Fruit fly (Drosophila melanogaster) whole organism: ENCODE data around the gene Gbeta76C.

Experiments used
- CG8478 ChIP-seq: fragments of >200 bp; optimal IDR thresholded peaks from 2 replicates; lab custom pipeline; 2018; ENCODE audit warnings: inconsistent platforms
- Dll ChIP-seq: fragments of >200 bp; optimal IDR thresholded peaks from 2 replicates; lab custom pipeline; 2017
- EcR ChIP-seq, 2 experiments: fragments of >200 bp; optimal IDR thresholded peaks; 2 replicates each; lab custom pipeline; 2017; ENCODE audit warnings: missing biosample characterization in 2 of 2, missing genetic modification characterization in 2 of 2, missing genetic modification reagents in 2 of 2
- pan ChIP-seq: fragments of >200 bp; optimal IDR thresholded peaks from 2 replicates; lab custom pipeline; 2017
- psq ChIP-seq: fragments of >200 bp; optimal IDR thresholded peaks from 2 replicates; lab custom pipeline; 2017
- usp ChIP-seq: fragments of >200 bp; optimal IDR thresholded peaks from 2 replicates; lab custom pipeline; 2017; ENCODE audit warnings: missing biosample characterization, missing genetic modification characterization, mixed read lengths

The Gbeta76C gene

DNA sequence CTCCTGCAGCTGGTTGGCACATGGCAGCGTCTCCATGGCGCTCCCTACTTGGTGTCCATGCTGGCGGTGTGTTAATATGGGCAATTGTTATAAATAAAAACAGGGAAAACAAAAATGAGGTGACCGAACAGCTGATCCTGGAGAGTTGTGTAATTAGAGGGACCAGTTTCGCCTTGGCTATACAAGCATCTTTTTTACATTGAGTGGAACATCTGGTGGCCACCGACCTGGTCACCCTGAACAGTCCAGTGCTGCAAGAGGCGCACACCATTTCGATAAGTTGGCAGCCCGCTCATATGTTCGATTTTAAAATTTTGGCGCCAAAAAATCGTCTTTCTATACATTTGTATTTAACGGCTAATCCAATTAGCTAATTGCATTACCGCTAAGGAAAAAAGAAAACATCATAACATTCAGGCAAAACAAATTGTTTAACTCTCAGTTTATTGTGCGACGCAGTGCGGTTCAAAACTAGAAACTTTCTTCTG lies at the start of gene Gbeta76C, which contains the start of gene CG8765:
Gene Gbeta76C, plus strand, starts transcription at position 438 of the 488 bp plus-strand sequence.
Gene CG8765, minus strand, starts transcription at position 154 of the 488 bp plus-strand sequence.
- no peak for TF ChIP-seq usp (GFP tag; lab: Kevin White, UChicago)
- no peak for TF ChIP-seq CG8478 (lab: Kevin White, UChicago)
- TF ChIP-seq psq (lab: Kevin White, UChicago), result no peak
- no peak for TF ChIP-seq Dll (lab: Kevin White, UChicago)
- TF ChIP-seq EcR (GFP tag; optimal IDR thresholded peaks at IDR 0.05; lab: Kevin White, UChicago), result no peak
- TF ChIP-seq pan (lab: Kevin White, UChicago), result no peak

DNA sequence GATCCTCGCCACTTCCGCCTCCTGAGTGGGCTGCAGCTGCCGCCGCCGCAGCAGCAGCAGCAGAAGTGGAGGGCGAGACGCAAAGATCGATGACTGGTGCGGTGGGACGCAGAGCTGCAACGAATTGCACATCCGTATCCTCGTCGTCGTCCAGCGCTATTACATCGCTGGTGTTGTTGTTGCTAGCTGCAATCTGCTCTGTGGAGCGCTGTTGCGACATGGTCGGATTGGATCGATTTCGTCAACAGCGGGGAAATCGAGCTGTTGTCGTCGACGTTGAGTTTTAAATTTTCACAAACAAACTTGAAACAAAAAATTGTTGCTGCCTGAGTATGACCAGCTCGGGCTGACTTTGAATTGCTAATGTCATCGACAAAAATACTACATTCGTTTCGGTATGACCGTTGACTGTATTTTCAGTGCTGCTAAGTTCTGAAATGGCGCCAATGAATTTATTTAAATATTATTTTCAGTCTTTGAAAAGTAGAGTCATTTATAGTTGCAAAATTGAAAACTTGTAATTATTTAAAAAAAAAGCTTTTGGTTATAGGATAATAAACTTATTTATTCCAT lies 44.9 kb upstream of the Gbeta76C start, which contains the start of gene Rnf146:
Gene Rnf146, minus strand, starts transcription at position 369 of the 573 bp plus-strand sequence.
- TF ChIP-seq pan (lab: Kevin White, UChicago) (no peak), psq (lab: Kevin White, UChicago) (no peak)

- TF ChIP-seq usp (GFP tag; lab: Kevin White, UChicago) (no peak), Dll (lab: Kevin White, UChicago) (no peak), psq (lab: Kevin White, UChicago) (no peak), EcR (GFP tag; optimal IDR thresholded peaks at IDR 0.05; lab: Kevin White, UChicago) (no peak), pan (lab: Kevin White, UChicago) (no peak), CG8478 (lab: Kevin White, UChicago) (no peak)
Observed at dm6 chr3L:19646292-19646691, 41.1 kb upstream of the Gbeta76C start.

- TF ChIP-seq CG8478 (lab: Kevin White, UChicago) (no peak), Dll (lab: Kevin White, UChicago) (no peak), usp (GFP tag; lab: Kevin White, UChicago) (no peak), psq (lab: Kevin White, UChicago) (no peak), EcR (GFP tag; optimal IDR thresholded peaks at IDR 0.05; lab: Kevin White, UChicago) (no peak), pan (lab: Kevin White, UChicago) (no peak)
Observed at dm6 chr3L:19648648-19649047, 38.8 kb upstream of the Gbeta76C start.

DNA sequence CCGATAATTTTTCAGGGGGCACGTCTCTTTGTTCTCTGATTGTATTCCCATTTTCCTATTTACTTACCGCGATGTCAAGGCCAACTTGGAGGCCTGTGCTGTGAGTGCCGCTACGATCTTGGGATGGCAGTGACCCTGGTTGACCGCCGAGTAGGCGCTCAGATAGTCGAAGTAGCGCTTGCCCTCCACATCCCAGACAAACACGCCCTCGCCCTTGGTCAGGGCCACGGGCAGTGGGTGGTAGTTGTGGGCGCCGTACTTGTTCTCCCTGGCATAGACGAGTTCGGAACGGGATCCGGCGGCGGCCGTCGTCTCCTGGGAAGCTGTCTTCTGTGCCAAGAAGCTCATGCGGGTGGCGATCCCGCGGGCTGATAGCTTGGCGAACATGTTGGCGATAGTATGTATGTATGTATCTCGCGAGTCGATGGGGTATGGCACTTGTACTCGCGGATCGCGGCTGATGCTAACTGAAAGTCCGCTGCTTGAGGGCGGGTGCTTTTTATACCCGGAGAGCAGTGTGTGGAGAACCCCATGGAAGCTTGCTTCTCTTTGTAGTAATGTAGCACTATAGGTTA lies 38.0 kb upstream of the Gbeta76C start, which contains the start of gene Oat:
Gene Oat, minus strand, starts transcription at position 478 of the 575 bp plus-strand sequence.
- TF ChIP-seq EcR (GFP tag; optimal IDR thresholded peaks at IDR 0.05; lab: Kevin White, UChicago), result no peak
- no peak for TF ChIP-seq pan (lab: Kevin White, UChicago)
- TF ChIP-seq psq (lab: Kevin White, UChicago), result no peak
- no peak for TF ChIP-seq Dll (lab: Kevin White, UChicago)
- no peak for TF ChIP-seq CG8478 (lab: Kevin White, UChicago)
- TF ChIP-seq usp (GFP tag; lab: Kevin White, UChicago), result no peak

DNA sequence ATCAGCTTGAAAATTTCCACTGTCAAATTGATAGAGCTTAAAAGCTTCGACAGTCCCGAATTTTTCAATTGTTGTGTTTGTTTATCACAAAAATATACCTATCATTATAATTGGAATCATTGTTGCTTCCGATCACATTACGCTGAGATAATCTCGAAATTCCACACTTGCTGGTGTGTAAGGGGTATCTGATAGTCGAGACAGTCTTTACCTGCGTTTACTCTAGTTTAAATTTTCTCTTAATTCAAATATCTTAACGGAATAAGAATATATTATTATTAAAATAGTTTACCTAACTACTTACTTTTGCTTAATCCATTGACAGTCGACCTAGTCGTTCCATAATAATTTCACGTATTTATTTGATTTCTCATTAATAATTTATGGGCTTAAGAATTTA lies 37.3 kb upstream of the Gbeta76C start:
- TF ChIP-seq pan (lab: Kevin White, UChicago), result peak; percentile 68
- TF ChIP-seq usp (GFP tag; lab: Kevin White, UChicago), result no peak

DNA sequence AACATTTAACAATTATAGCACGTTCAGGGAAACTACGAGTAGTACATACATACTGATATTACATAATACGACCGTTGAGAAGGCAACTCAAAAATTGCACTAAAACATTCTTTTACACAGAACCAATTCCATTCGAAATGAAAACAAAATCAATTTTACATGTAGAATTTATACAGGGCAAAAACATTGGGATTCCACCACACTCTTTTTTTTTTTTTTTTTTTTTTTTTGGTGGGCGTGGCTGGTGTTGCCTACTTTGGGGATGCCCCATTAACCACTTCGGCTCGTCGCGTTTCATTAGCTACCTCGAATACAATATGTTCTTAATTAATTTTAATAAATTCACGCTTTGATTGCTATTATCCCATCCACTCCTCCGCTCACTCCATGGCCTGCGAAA lies 36.8 kb upstream of the Gbeta76C start:
- TF ChIP-seq Dll (lab: Kevin White, UChicago) (no peak), pan (lab: Kevin White, UChicago) (no peak), usp (GFP tag; lab: Kevin White, UChicago) (no peak), psq (lab: Kevin White, UChicago) (no peak), EcR (GFP tag; optimal IDR thresholded peaks at IDR 0.05; lab: Kevin White, UChicago) (no peak), CG8478 (lab: Kevin White, UChicago) (no peak)

DNA sequence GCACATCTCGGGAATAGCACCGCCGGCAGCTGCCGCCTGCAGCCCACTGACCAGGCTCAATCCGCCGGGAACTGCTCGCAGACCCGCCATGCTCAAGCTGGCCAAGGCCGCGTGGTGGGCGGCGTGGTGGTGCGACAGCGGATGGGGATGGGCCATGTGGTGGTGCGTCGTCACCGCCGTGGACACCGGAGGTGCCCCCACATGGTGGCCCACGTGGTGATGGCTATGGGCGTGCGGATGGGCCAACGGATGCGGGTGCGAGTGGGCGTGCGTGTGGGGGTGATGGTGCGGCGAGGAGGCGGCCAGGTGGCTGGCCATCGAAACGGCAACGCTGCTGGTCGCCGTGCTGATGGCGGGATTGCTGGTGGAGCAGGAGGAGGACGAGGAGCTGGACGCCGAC lies 34.0 kb upstream of the Gbeta76C start:
- TF ChIP-seq CG8478 (lab: Kevin White, UChicago) (no peak), Dll (lab: Kevin White, UChicago) (no peak), usp (GFP tag; lab: Kevin White, UChicago) (no peak), psq (lab: Kevin White, UChicago) (no peak)

DNA sequence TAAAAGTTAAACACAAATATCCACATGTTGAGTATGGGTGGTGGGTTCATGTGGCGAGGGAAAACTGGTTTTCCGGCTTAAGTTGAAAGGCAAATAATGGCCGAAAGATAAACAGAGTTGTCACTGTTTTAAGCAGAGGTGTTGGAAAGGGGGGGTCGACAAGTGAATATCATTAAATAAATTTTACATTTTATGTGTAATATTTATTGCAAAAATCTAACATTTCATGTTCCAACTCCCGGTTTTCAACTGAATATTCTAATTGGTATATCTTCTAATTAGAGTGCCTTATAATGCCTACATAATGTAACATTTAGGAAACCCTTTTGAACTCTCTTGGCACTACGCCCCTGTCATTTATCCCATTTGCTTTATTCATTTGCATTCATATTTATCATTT lies 31.5 kb upstream of the Gbeta76C start:
- no peak for TF ChIP-seq EcR (GFP tag; optimal IDR thresholded peaks at IDR 0.05; lab: Kevin White, UChicago)
- no peak for TF ChIP-seq psq (lab: Kevin White, UChicago)
- no peak for TF ChIP-seq pan (lab: Kevin White, UChicago)
- TF ChIP-seq CG8478 (lab: Kevin White, UChicago), result no peak
- no peak for TF ChIP-seq usp (GFP tag; lab: Kevin White, UChicago)
- TF ChIP-seq Dll (lab: Kevin White, UChicago), result no peak

DNA sequence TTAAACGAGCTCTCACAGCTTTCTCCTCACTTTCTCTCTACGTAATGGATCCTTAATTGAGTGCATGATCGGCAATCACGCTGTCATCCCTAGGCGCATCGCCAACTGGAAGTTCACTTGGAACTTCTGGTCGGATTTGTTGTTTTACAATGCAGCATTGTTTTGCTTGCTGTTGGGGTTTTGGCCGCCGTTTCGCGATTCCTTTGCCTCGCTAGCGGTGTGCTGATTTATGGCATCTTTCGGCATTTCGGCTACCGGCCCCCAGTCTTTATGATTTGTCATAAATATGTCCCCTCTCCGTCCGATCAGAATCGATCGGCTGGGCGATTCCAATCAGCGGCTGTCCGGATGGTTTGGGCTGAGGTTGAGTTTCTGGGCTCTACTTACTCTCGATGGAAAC lies 24.5 kb upstream of the Gbeta76C start:
- TF ChIP-seq usp (GFP tag; lab: Kevin White, UChicago) (no peak), psq (lab: Kevin White, UChicago) (no peak), CG8478 (lab: Kevin White, UChicago) (no peak), pan (lab: Kevin White, UChicago) (no peak), Dll (lab: Kevin White, UChicago) (no peak), EcR (GFP tag; optimal IDR thresholded peaks at IDR 0.05; lab: Kevin White, UChicago) (no peak)

DNA sequence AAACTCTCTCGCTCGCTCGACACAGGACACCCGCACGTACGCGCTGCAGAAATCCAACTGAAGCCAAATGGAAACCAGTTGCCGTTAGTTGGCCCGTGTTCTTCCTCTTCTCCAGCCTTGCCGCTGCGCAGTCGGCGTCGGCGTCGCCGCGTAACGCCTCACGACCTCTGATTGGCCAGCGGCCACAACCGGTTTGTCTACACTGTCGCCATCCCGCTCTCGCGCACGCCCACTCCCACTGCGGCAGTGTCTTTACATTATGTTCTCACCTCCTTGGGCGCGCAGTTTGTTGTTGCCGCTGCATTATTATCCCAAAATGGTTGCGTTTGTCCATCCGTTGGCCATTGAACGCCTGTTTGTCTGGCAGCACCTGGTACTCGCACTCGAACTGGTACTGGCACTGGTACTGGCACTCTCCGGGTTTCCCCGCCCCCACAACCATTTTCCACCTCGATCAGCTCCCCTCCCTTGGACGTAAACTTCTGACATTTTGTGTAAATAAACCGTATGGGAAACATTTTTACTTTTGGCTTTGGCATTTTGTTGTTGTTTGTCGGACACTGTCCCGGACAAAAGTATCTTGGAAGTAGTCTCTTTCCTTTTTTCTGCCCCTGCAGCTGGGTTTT lies 23.7 kb upstream of the Gbeta76C start, which contains the start of gene tey:
Gene tey, minus strand, starts transcription at position 500 of the 626 bp plus-strand sequence.
- TF ChIP-seq Dll (lab: Kevin White, UChicago) (peak; percentile 59), psq (lab: Kevin White, UChicago) (no peak)
